Worm (Caenorhabditis elegans) whole organism, L4 larva: Measurements from ENCODE around the gene Y51H4A.941.
"Not testable (repeated sequence)": the region's sequence is repeated elsewhere in the genome, so short reads cannot be mapped to it uniquely, and the experiment has no call there.

Experiments
- D1046.2 ChIP-seq: fragments of 200-800 bp; sonication (Bioruptor generic); IDR thresholded peaks from 2 replicates; pipeline ENCODE4 v1.3.6; 2022; ENCODE audit warnings: missing genetic modification characterization, missing compliant biosample characterization
- F26F4.8 ChIP-seq: fragments of 200-800 bp; sonication (Bioruptor generic); conservative IDR thresholded peaks from 2 replicates; pipeline ENCODE4 v1.3.6; 2022; ENCODE audit warnings: missing genetic modification characterization, missing compliant biosample characterization
- R02D3.7 ChIP-seq: fragments of 150-350 bp; sonication (generic microtip); optimal IDR thresholded peaks from 3 replicates; lab custom pipeline; 2014; ENCODE audit warnings: missing biosample characterization, missing genetic modification characterization
- Y105C5A.15 ChIP-seq: fragments of 200-800 bp; sonication (Bioruptor generic); IDR thresholded peaks from 2 replicates; pipeline ENCODE4 v1.3.6; 2022; ENCODE audit warnings: missing genetic modification characterization, missing compliant biosample characterization
- Y5F2A.4 ChIP-seq: fragments of 200-800 bp; sonication (Bioruptor generic); optimal IDR thresholded peaks from 2 replicates; lab custom pipeline; 2018; ENCODE audit warnings: mild to moderate bottlenecking, missing genetic modification characterization, missing compliant biosample characterization
- ZK546.5 ChIP-seq, 2 experiments: sonication (generic microtip); optimal IDR thresholded peaks; 2 replicates each; lab custom pipeline; 2017; ENCODE audit warnings: missing biosample characterization in 2 of 2, missing genetic modification characterization in 2 of 2
- arid-1 ChIP-seq: fragments of 200-800 bp; sonication (Bioruptor generic); conservative IDR thresholded peaks from 2 replicates; pipeline ENCODE4 v1.3.6; 2022; ENCODE audit warnings: missing genetic modification reagents, missing genetic modification characterization, missing compliant biosample characterization
- ceh-82 ChIP-seq: sonication (generic microtip); optimal IDR thresholded peaks from 2 replicates; lab custom pipeline; 2017; ENCODE audit warnings: missing biosample characterization, missing genetic modification characterization
- ctbp-1 ChIP-seq: fragments of 200-800 bp; sonication (Bioruptor generic); IDR thresholded peaks from 2 replicates; pipeline ENCODE4 v1.3.6; 2022; ENCODE audit warnings: missing genetic modification reagents, missing genetic modification characterization, missing compliant biosample characterization
- dpl-1 ChIP-seq: fragments of 150-350 bp; optimal IDR thresholded peaks from 2 replicates; lab custom pipeline; 2014; ENCODE audit warnings: missing biosample characterization, missing genetic modification reagents, missing genetic modification characterization
- dve-1 ChIP-seq: sonication (generic microtip); optimal IDR thresholded peaks from 2 replicates; lab custom pipeline; 2017; ENCODE audit warnings: antibody characterized with exemption, mild to moderate bottlenecking, missing genetic modification characterization, missing compliant biosample characterization; ENCODE audit not compliant: insufficient read depth
- egl-43 ChIP-seq: fragments of 200-800 bp; sonication (Bioruptor generic); IDR thresholded peaks from 2 replicates; pipeline ENCODE4 v1.3.6; 2022; ENCODE audit warnings: missing genetic modification reagents, missing genetic modification characterization, missing compliant biosample characterization
- hif-1 ChIP-seq, 2 experiments: sonication (generic microtip); optimal IDR thresholded peaks; 2 replicates each; lab custom pipeline; 2016 to 2017; ENCODE audit warnings: missing compliant biosample characterization in 2 of 2, missing genetic modification characterization in 2 of 2, missing genetic modification reagents in 2 of 2, missing genotype in 2 of 2, mild to moderate bottlenecking in 1 of 2
- hmg-1.1 ChIP-seq: fragments of 200-800 bp; sonication (Bioruptor generic); IDR thresholded peaks from 2 replicates; pipeline ENCODE4 v1.3.6; 2022; ENCODE audit warnings: missing genetic modification reagents, missing genetic modification characterization, missing compliant biosample characterization
- jun-1 ChIP-seq: fragments of 150-350 bp; optimal IDR thresholded peaks from 2 replicates; lab custom pipeline; 2014; ENCODE audit warnings: missing biosample characterization, missing genetic modification reagents, missing genetic modification characterization
- lin-29 ChIP-seq: fragments of 200-800 bp; sonication (Bioruptor generic); IDR thresholded peaks from 2 replicates; pipeline ENCODE4 v1.3.6; 2022; ENCODE audit warnings: missing genetic modification reagents, missing genetic modification characterization, missing compliant biosample characterization
- lir-3 ChIP-seq: sonication (generic microtip); optimal IDR thresholded peaks from 2 replicates; lab custom pipeline; 2016; ENCODE audit warnings: mild to moderate bottlenecking, missing genetic modification characterization, missing compliant biosample characterization
- madf-5 ChIP-seq, 2 experiments: fragments of 200-800 bp; sonication (Bioruptor generic); IDR thresholded peaks; 2 replicates each; pipeline ENCODE4 v1.3.6; 2022; ENCODE audit warnings: missing compliant biosample characterization in 2 of 2, missing genetic modification characterization in 2 of 2
- mep-1 ChIP-seq: fragments of 150-350 bp; sonication (generic microtip); optimal IDR thresholded peaks from 3 replicates; lab custom pipeline; 2014; ENCODE audit warnings: missing biosample characterization, missing genetic modification characterization
- mes-2 ChIP-seq: sonication (generic microtip); optimal IDR thresholded peaks from 2 replicates; lab custom pipeline; 2016; ENCODE audit warnings: missing genotype, mild to moderate bottlenecking, missing genetic modification characterization, missing compliant biosample characterization; ENCODE audit not compliant: poor library complexity, severe bottlenecking
- mxl-2 ChIP-seq: fragments of 200-800 bp; sonication (Bioruptor generic); conservative IDR thresholded peaks from 2 replicates; pipeline ENCODE4 v1.3.6; 2022; ENCODE audit warnings: missing genetic modification reagents, missing genetic modification characterization, missing compliant biosample characterization
- nhr-10 ChIP-seq: fragments of 150-350 bp; optimal IDR thresholded peaks from 2 replicates; lab custom pipeline; 2014; ENCODE audit warnings: missing biosample characterization, missing genetic modification characterization
- nhr-111 ChIP-seq: fragments of 200-800 bp; sonication (Bioruptor generic); optimal IDR thresholded peaks from 2 replicates; lab custom pipeline; 2018; ENCODE audit warnings: mild to moderate bottlenecking, missing genetic modification characterization, missing compliant biosample characterization
- nhr-237 ChIP-seq: sonication (generic microtip); optimal IDR thresholded peaks from 2 replicates; lab custom pipeline; 2017; ENCODE audit warnings: missing biosample characterization, missing genetic modification characterization
- nhr-28 ChIP-seq: fragments of 150-350 bp; optimal IDR thresholded peaks from 2 replicates; lab custom pipeline; 2014; ENCODE audit warnings: missing biosample characterization, missing genetic modification characterization
- nhr-76 ChIP-seq: fragments of 150-350 bp; optimal IDR thresholded peaks from 2 replicates; lab custom pipeline; 2014; ENCODE audit warnings: missing biosample characterization, missing genetic modification characterization
- sdz-12 ChIP-seq: fragments of 200-800 bp; sonication (Bioruptor generic); optimal IDR thresholded peaks from 2 replicates; lab custom pipeline; 2018; ENCODE audit warnings: mild to moderate bottlenecking, missing genetic modification characterization, missing compliant biosample characterization
- set-16 ChIP-seq: fragments of 200-800 bp; sonication (Bioruptor generic); IDR thresholded peaks from 2 replicates; pipeline ENCODE4 v1.3.6; 2022; ENCODE audit warnings: missing genetic modification reagents, missing genetic modification characterization, missing compliant biosample characterization
- snpc-1.2 ChIP-seq: fragments of 200-800 bp; sonication (Bioruptor generic); IDR thresholded peaks from 2 replicates; pipeline ENCODE4 v1.3.6; 2022; ENCODE audit warnings: missing genetic modification reagents, missing genetic modification characterization, missing compliant biosample characterization
- tag-97 ChIP-seq: fragments of 200-800 bp; sonication (Bioruptor generic); IDR thresholded peaks from 2 replicates; pipeline ENCODE4 v1.3.6; 2022; ENCODE audit warnings: missing genetic modification characterization, missing compliant biosample characterization
- unc-62 ChIP-seq, 3 experiments: fragments of 150-350 bp in 1 of 3; sonication (generic microtip); optimal IDR thresholded peaks in 2 of 3; peaks in 1 of 3; 1 replicate in 1 of 3; 2 replicates in 2 of 3; lab custom pipeline; 2014 to 2017; ENCODE audit warnings: missing biosample characterization in 3 of 3, missing genetic modification characterization in 3 of 3, missing genetic modification reagents in 3 of 3, missing genotype in 1 of 3
- ztf-11 ChIP-seq: fragments of 150-350 bp; optimal IDR thresholded peaks from 2 replicates; lab custom pipeline; 2014; ENCODE audit warnings: missing biosample characterization, missing genetic modification characterization

Gene Y51H4A.941

ce11 chrIV:16722616-16723015 is 28.1 kb upstream of the Y51H4A.941 start, which contains the start of gene Y51H4A.23:
Gene Y51H4A.23 (plus strand): TSS chrIV:16722916.
- TF ChIP-seq snpc-1.2 (GFP tag; lab: Robert Waterston, UW) (peak; percentile 47; the same call in 1 of the 2 replicates), unc-62 (GFP tag; optimal IDR thresholded peaks at IDR 0.05 in 1 of 2; lab: Kevin White, UChicago) (peak in 1 of 2 experiments; percentile 50)
- not testable (repeated sequence) for TF ChIP-seq unc-62 (tag; optimal IDR thresholded peaks at IDR 0.05; lab: Kevin White, UChicago)

- TF ChIP-seq snpc-1.2 (GFP tag; lab: Robert Waterston, UW) (peak; percentile 61), egl-43 (GFP tag; lab: Robert Waterston, UW) (no peak), hmg-1.1 (GFP tag; lab: Robert Waterston, UW) (no peak), set-16 (GFP tag; lab: Robert Waterston, UW) (peak; percentile 63)
Measured at ce11 chrIV:16722000-16722607, 27.6 kb upstream of the Y51H4A.941 start.

DNA sequence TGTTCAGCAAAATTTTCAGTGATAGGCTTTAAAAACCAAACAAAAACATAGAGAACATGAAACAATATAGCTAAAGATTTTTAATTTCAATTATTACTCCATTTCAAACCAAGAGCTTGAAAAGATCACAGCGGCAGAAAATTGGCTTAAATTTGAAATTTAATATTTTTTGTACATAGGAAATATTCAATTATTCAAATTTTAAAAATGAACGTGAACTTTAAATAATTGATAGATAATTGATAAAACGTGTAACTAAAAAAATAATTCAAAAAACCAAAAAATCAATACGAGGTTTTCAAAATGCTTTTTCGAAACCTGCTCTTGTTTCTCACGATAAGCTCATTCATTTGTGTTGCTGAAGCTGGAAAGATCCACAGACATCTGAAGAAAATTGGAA is 25.9 kb upstream of the Y51H4A.941 start, which contains the start of gene Y51H4A.22:
Gene Y51H4A.22 (plus strand): TSS at position 301 of the 400 bp plus-strand sequence.
- TF ChIP-seq madf-5 (GFP tag; IDR thresholded peaks at IDR 0.05; lab: Robert Waterston, UW) (no peak), jun-1 (tag; lab: Kevin White, UChicago) (no peak), R02D3.7 (tag; lab: Kevin White, UChicago) (no peak), dve-1 (tag; lab: Kevin White, UChicago) (no peak), nhr-10 (tag; lab: Kevin White, UChicago) (no peak), nhr-28 (tag; lab: Kevin White, UChicago) (no peak), egl-43 (GFP tag; lab: Robert Waterston, UW) (no peak), nhr-237 (tag; lab: Kevin White, UChicago) (no peak)

- TF ChIP-seq ZK546.5 (tag; optimal IDR thresholded peaks at IDR 0.05; lab: Kevin White, UChicago), result no peak
- peak; percentile 71 for TF ChIP-seq snpc-1.2 (GFP tag; lab: Robert Waterston, UW)
Measured at ce11 chrIV:16718651-16719050, 24.2 kb upstream of the Y51H4A.941 start.

DNA sequence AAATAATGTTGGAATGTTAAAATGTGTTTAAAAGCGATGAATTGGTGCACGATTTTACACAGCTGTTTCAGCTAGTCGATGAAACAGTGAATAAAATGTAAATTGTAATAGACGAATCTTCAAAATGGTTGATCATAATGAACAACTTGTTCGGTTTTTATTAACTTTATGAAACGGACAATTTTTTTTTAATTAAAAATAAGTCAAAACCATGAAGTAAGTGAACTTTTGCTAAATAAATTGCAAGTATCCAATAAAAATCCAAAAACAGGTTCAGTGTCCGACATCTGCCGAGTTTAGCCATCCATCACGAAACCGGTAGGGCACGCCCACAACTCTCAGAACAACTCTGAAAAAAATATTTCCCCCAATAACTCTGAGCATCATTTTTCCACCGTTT is 15.8 kb upstream of the Y51H4A.941 start:
- TF ChIP-seq snpc-1.2 (GFP tag; lab: Robert Waterston, UW) (peak; percentile 79), arid-1 (GFP tag; lab: Robert Waterston, UW) (no peak)

ce11 chrIV:16709713-16710112 is 15.2 kb upstream of the Y51H4A.941 start:
- TF ChIP-seq snpc-1.2 (GFP tag; lab: Robert Waterston, UW) (peak; percentile 58; the same call in 1 of the 2 replicates), mep-1 (tag; lab: Kevin White, UChicago) (no peak)

ce11 chrIV:16706950-16707349 is 12.5 kb upstream of the Y51H4A.941 start:
- TF ChIP-seq ceh-82 (no peak), snpc-1.2 (GFP tag; lab: Robert Waterston, UW) (peak; percentile 69)

DNA sequence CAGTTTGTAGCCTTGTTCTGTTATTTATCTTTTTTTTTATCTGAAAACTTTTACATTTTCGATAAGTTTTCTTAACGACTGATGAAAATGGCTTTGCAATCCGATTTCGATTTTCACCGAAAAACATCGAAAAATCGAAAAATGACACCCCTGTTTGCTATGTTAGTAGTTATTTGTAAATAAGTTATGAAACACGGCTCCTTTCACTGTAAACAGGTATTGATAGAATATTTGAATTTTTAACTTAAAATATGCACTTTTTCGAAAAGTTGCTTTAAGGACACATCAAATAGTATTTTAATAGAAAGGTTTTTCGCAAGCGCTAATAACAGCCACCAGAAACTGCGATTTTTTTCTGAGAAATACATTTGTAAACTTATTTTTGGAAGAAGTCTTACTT is 2.0 kb upstream of the Y51H4A.941 start:
- TF ChIP-seq dpl-1 (GFP tag; lab: Kevin White, UChicago) (no peak), hif-1 (tag; optimal IDR thresholded peaks at IDR 0.05; lab: Kevin White, UChicago) (no peak), jun-1 (tag; lab: Kevin White, UChicago) (no peak), tag-97 (GFP tag; lab: Robert Waterston, UW) (no peak), Y105C5A.15 (GFP tag; lab: Robert Waterston, UW) (no peak), nhr-10 (tag; lab: Kevin White, UChicago) (no peak), mxl-2 (GFP tag; lab: Robert Waterston, UW) (no peak), F26F4.8 (GFP tag; lab: Robert Waterston, UW) (no peak), lin-29 (GFP tag; lab: Robert Waterston, UW) (no peak), Y5F2A.4 (GFP tag; lab: Kevin White, UChicago) (no peak), ctbp-1 (GFP tag; lab: Robert Waterston, UW) (no peak), D1046.2 (GFP tag; lab: Robert Waterston, UW) (no peak), ztf-11 (tag; lab: Kevin White, UChicago) (no peak), nhr-76 (no peak), ceh-82 (no peak), lir-3 (tag; lab: Kevin White, UChicago) (no peak), sdz-12 (no peak), mes-2 (tag; lab: Kevin White, UChicago) (no peak), nhr-111 (no peak)
